Worm (Caenorhabditis elegans) whole organism, L2 larva: ENCODE results near the gene phdh-1.

ENCODE experiments used
- C34F6.9 ChIP-seq: fragments of 150-350 bp; optimal IDR thresholded peaks from 2 replicates; lab custom pipeline; 2014; ENCODE audit warnings: missing biosample characterization, missing genetic modification characterization
- F13H6.1 ChIP-seq: sonication (generic microtip); optimal IDR thresholded peaks from 2 replicates; lab custom pipeline; 2016; ENCODE audit warnings: missing genetic modification characterization, missing compliant biosample characterization
- R02D3.7 ChIP-seq: fragments of 150-350 bp; optimal IDR thresholded peaks from 2 replicates; lab custom pipeline; 2014; ENCODE audit warnings: missing biosample characterization, missing genetic modification characterization
- ZK546.5 ChIP-seq: sonication (generic microtip); optimal IDR thresholded peaks from 2 replicates; lab custom pipeline; 2017; ENCODE audit warnings: missing biosample characterization, missing genetic modification characterization
- ama-1 ChIP-seq: fragments of 150-350 bp; optimal IDR thresholded peaks from 2 replicates; lab custom pipeline; 2018; ENCODE audit warnings: inconsistent platforms
- crh-2 ChIP-seq: sonication (generic microtip); optimal IDR thresholded peaks from 2 replicates; lab custom pipeline; 2017; ENCODE audit warnings: missing biosample characterization, missing genetic modification characterization
- dmd-4 ChIP-seq: sonication (generic microtip); optimal IDR thresholded peaks from 2 replicates; lab custom pipeline; 2017; ENCODE audit warnings: missing biosample characterization, missing genetic modification characterization
- elt-1 ChIP-seq: fragments of 150-350 bp; optimal IDR thresholded peaks from 2 replicates; lab custom pipeline; 2014; ENCODE audit warnings: missing biosample characterization, missing genetic modification characterization
- elt-3 ChIP-seq: sonication (generic microtip); optimal IDR thresholded peaks from 2 replicates; lab custom pipeline; 2017; ENCODE audit warnings: missing biosample characterization, missing genetic modification characterization
- fos-1 ChIP-seq: fragments of 150-350 bp; optimal IDR thresholded peaks from 2 replicates; lab custom pipeline; 2014; ENCODE audit warnings: missing biosample characterization, missing genetic modification characterization
- lsy-2 ChIP-seq, 2 experiments: fragments of 150-350 bp in 1 of 2; sonication (generic microtip) in 1 of 2; optimal IDR thresholded peaks; 2 replicates each; lab custom pipeline; 2014 to 2017; ENCODE audit warnings: missing biosample characterization in 2 of 2, missing genetic modification characterization in 2 of 2
- nhr-10 ChIP-seq: sonication (generic microtip); optimal IDR thresholded peaks from 2 replicates; lab custom pipeline; 2017; ENCODE audit warnings: missing biosample characterization, missing genetic modification characterization
- nhr-11 ChIP-seq: fragments of 150-350 bp; optimal IDR thresholded peaks from 2 replicates; lab custom pipeline; 2014; ENCODE audit warnings: missing biosample characterization, missing genetic modification characterization
- nhr-129 ChIP-seq: fragments of 150-350 bp; optimal IDR thresholded peaks from 2 replicates; lab custom pipeline; 2014; ENCODE audit warnings: missing biosample characterization, missing genetic modification characterization
- nhr-21 ChIP-seq: fragments of 150-350 bp; optimal IDR thresholded peaks from 2 replicates; lab custom pipeline; 2014; ENCODE audit warnings: missing biosample characterization, missing genetic modification characterization
- nhr-237 ChIP-seq: fragments of 150-350 bp; optimal IDR thresholded peaks from 2 replicates; lab custom pipeline; 2014; ENCODE audit warnings: missing biosample characterization, missing genetic modification characterization
- nhr-25 ChIP-seq: fragments of 150-350 bp; sonication (generic microtip); optimal IDR thresholded peaks from 3 replicates; lab custom pipeline; 2014; ENCODE audit warnings: missing biosample characterization, missing genetic modification characterization
- nhr-6 ChIP-seq: fragments of 150-350 bp; optimal IDR thresholded peaks from 2 replicates; lab custom pipeline; 2014; ENCODE audit warnings: missing biosample characterization, missing genetic modification characterization
- nhr-77 ChIP-seq: fragments of 150-350 bp; optimal IDR thresholded peaks from 2 replicates; lab custom pipeline; 2014; ENCODE audit warnings: missing biosample characterization, missing genetic modification characterization
- peb-1 ChIP-seq: fragments of 150-350 bp; optimal IDR thresholded peaks from 2 replicates; lab custom pipeline; 2014; ENCODE audit warnings: missing biosample characterization, missing genetic modification characterization
- sem-4 ChIP-seq: fragments of 150-350 bp; optimal IDR thresholded peaks from 2 replicates; lab custom pipeline; 2014; ENCODE audit warnings: missing biosample characterization, missing genetic modification reagents, missing genetic modification characterization
- skn-1 ChIP-seq: sonication (generic microtip); optimal IDR thresholded peaks from 2 replicates; lab custom pipeline; 2017; ENCODE audit warnings: missing biosample characterization, missing genetic modification characterization
- sma-3 ChIP-seq: sonication (generic microtip); optimal IDR thresholded peaks from 2 replicates; lab custom pipeline; 2016; ENCODE audit warnings: missing genetic modification reagents, missing genetic modification characterization, missing compliant biosample characterization
- snpc-4 ChIP-seq: fragments of 150-350 bp; optimal IDR thresholded peaks from 2 replicates; lab custom pipeline; 2014; ENCODE audit warnings: missing biosample characterization, missing genetic modification characterization
- unc-39 ChIP-seq: fragments of 150-350 bp; optimal IDR thresholded peaks from 2 replicates; lab custom pipeline; 2014; ENCODE audit warnings: missing biosample characterization, missing genetic modification characterization
- unc-62 ChIP-seq: fragments of 150-350 bp; optimal IDR thresholded peaks from 2 replicates; lab custom pipeline; 2014; ENCODE audit warnings: missing biosample characterization, missing genetic modification reagents, missing genetic modification characterization
- ztf-4 ChIP-seq: fragments of 150-350 bp; optimal IDR thresholded peaks from 2 replicates; lab custom pipeline; 2014; ENCODE audit warnings: missing biosample characterization, missing genetic modification characterization

phdh-1 gene

ce11 chrII:13596505-13596977 lies 41.7 kb downstream of the phdh-1 start, which contains the start of the genes fbxc-23 and csc-1 (continued):
- peak; percentile 62 for TF ChIP-seq snpc-4 (tag; lab: Kevin White, UChicago)
- peak; percentile 38 for TF ChIP-seq sma-3 (GFP tag; lab: Kevin White, UChicago)
- no peak for TF ChIP-seq unc-39 (tag; lab: Kevin White, UChicago)
- no peak for TF ChIP-seq ztf-4 (tag; lab: Kevin White, UChicago)
- peak; percentile 4 for TF ChIP-seq nhr-129
- TF ChIP-seq crh-2 = peak; percentile 31
- peak; percentile 91 to 98 for TF ChIP-seq lsy-2 (tag; optimal IDR thresholded peaks at IDR 0.05; lab: Kevin White, UChicago)
- peak; percentile 2 for TF ChIP-seq fos-1 (tag; lab: Kevin White, UChicago)
- no peak for TF ChIP-seq nhr-6 (tag; lab: Kevin White, UChicago)
- peak; percentile 16 for TF ChIP-seq nhr-25 (tag; lab: Kevin White, UChicago)
- TF ChIP-seq elt-1 = no peak

- TF ChIP-seq sem-4 (tag; lab: Kevin White, UChicago) (no peak), elt-3 (tag; lab: Kevin White, UChicago) (no peak), unc-39 (tag; lab: Kevin White, UChicago) (no peak), fos-1 (tag; lab: Kevin White, UChicago) (no peak), unc-62 (GFP tag; lab: Kevin White, UChicago) (no peak), skn-1 (no peak), nhr-77 (tag; lab: Kevin White, UChicago) (no peak), nhr-10 (tag; lab: Kevin White, UChicago) (no peak), nhr-21 (tag; lab: Kevin White, UChicago) (no peak), R02D3.7 (tag; lab: Kevin White, UChicago) (no peak)
These were observed 43.0 kb downstream of the phdh-1 start for ce11 chrII:13595279-13595678.

- TF ChIP-seq ama-1 (lab: Kevin White, UChicago) = no peak
- peak; percentile 27 for TF ChIP-seq sma-3 (GFP tag; lab: Kevin White, UChicago)
These were observed 44.5 kb downstream of the phdh-1 start, which contains the start of gene clec-146 for ce11 chrII:13593659-13594221. clec-146 (minus strand) TSS chrII:13593774.

DNA sequence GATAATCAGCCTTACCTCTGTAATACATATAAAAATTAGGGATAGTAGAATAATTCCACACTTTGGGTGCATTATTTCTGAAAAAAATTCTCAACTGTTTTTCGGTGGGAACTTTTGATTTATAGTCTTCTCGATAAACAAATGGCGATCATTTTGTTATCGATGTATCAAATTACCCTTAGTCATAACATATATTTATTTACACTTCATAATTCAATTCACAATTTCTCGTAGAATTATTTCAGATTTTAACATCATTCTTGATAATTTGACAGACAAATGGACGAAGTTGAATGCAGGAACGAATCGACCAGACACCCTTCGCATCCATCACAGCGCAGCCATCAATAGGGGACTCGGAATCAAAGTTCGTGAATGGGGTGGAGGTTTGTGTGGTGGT lies 47.8 kb downstream of the phdh-1 start, which contains the start of gene clec-145:
Gene clec-145 (minus strand): TSS at position 101 of the 400 bp plus-strand sequence.
- TF ChIP-seq lsy-2 (tag; optimal IDR thresholded peaks at IDR 0.05; lab: Kevin White, UChicago) = no peak
- no peak for TF ChIP-seq elt-1
- no peak for TF ChIP-seq peb-1 (tag; lab: Kevin White, UChicago)
- no peak for TF ChIP-seq dmd-4 (tag; lab: Kevin White, UChicago)
- TF ChIP-seq nhr-77 (tag; lab: Kevin White, UChicago) = no peak
- TF ChIP-seq nhr-237 (tag; lab: Kevin White, UChicago) = no peak
- TF ChIP-seq ZK546.5 (tag; lab: Kevin White, UChicago) = no peak
- TF ChIP-seq F13H6.1 (tag; lab: Kevin White, UChicago) = no peak
- no peak for TF ChIP-seq unc-62 (GFP tag; lab: Kevin White, UChicago)
- no peak for TF ChIP-seq C34F6.9 (tag; lab: Kevin White, UChicago)
- TF ChIP-seq nhr-11 (tag; lab: Kevin White, UChicago) = no peak
